Fruit fly (Drosophila melanogaster): ENCODE measurements around the gene LPCAT.

The LPCAT gene

dm6 chrX:9571208-9571607, 8.6 kb downstream of the LPCAT start, which contains the start of gene Cubn:
Cubn (minus strand) TSS chrX:9571308.
- no peak for TF ChIP-seq CG3032 (tag; optimal IDR thresholded peaks at IDR 0.05)
- no peak for TF ChIP-seq Sox15 (GFP tag; optimal IDR thresholded peaks at IDR 0.05)
- TF ChIP-seq CG34406 (GFP tag; optimal IDR thresholded peaks at IDR 0.05) = no peak
- no peak for TF ChIP-seq CG11294 (GFP tag; IDR thresholded peaks at IDR 0.05)
- TF ChIP-seq fd85E (GFP tag; optimal IDR thresholded peaks at IDR 0.05) = no peak
- no peak for TF ChIP-seq OdsH (GFP tag; optimal IDR thresholded peaks at IDR 0.05)
- TF ChIP-seq CG11762 (GFP tag; optimal IDR thresholded peaks at IDR 0.05; ENCODE audit: insufficient read depth) = no peak
- TF ChIP-seq Met (GFP tag; optimal IDR thresholded peaks at IDR 0.05) = no peak
- TF ChIP-seq achi (GFP tag; optimal IDR thresholded peaks at IDR 0.05) = no peak
- no peak for TF ChIP-seq salr (GFP tag; optimal IDR thresholded peaks at IDR 0.05)
- TF ChIP-seq Hr38 (GFP tag; optimal IDR thresholded peaks at IDR 0.05) = no peak
- no peak for TF ChIP-seq svp (GFP tag)
- TF ChIP-seq CG11902 (GFP tag; optimal IDR thresholded peaks at IDR 0.05) = no peak
- TF ChIP-seq CG6854 (GFP tag; optimal IDR thresholded peaks at IDR 0.05) = no peak
- TF ChIP-seq Lpt (GFP tag; optimal IDR thresholded peaks at IDR 0.05) = no peak
- TF ChIP-seq Sox14 (GFP tag; optimal IDR thresholded peaks at IDR 0.05) = no peak
- no peak for TF ChIP-seq CG6276 (GFP tag; optimal IDR thresholded peaks at IDR 0.05)
- TF ChIP-seq net (GFP tag; optimal IDR thresholded peaks at IDR 0.05) = no peak

- TF ChIP-seq CG11294 (GFP tag; IDR thresholded peaks at IDR 0.05) = no peak
- no peak for TF ChIP-seq esn (GFP tag; optimal IDR thresholded peaks at IDR 0.05)
- no peak for TF ChIP-seq Lpt (GFP tag; optimal IDR thresholded peaks at IDR 0.05)
- TF ChIP-seq lz (GFP tag; optimal IDR thresholded peaks at IDR 0.05) = no peak
- no peak for TF ChIP-seq Eip78C (GFP tag)
- TF ChIP-seq CG15336 (GFP tag; IDR thresholded peaks at IDR 0.05) = no peak
- no peak for TF ChIP-seq CG11762 (GFP tag; optimal IDR thresholded peaks at IDR 0.05; ENCODE audit: insufficient read depth)
- TF ChIP-seq CG3919 (GFP tag; optimal IDR thresholded peaks at IDR 0.05) = no peak
- no peak for TF ChIP-seq ss (GFP tag; optimal IDR thresholded peaks at IDR 0.05)
- TF ChIP-seq vri (GFP tag; optimal IDR thresholded peaks at IDR 0.05) = no peak
- TF ChIP-seq fkh (GFP tag; optimal IDR thresholded peaks at IDR 0.05) = no peak
- TF ChIP-seq fd59A (GFP tag; optimal IDR thresholded peaks at IDR 0.05) = no peak
- TF ChIP-seq Hr39 (GFP tag; optimal IDR thresholded peaks at IDR 0.05) = no peak
- no peak for TF ChIP-seq net (GFP tag; optimal IDR thresholded peaks at IDR 0.05)
- no peak for TF ChIP-seq Hr4 (GFP tag; optimal IDR thresholded peaks at IDR 0.05)
- TF ChIP-seq OdsH (GFP tag; optimal IDR thresholded peaks at IDR 0.05) = no peak
- no peak for TF ChIP-seq CG8319 (GFP tag; optimal IDR thresholded peaks at IDR 0.05)
- TF ChIP-seq Met (GFP tag; optimal IDR thresholded peaks at IDR 0.05) = no peak
- TF ChIP-seq Blimp-1 (GFP tag; optimal IDR thresholded peaks at IDR 0.05) = no peak
- no peak for TF ChIP-seq CG16779 (tag; optimal IDR thresholded peaks at IDR 0.05)
Observed at dm6 chrX:9556397-9556796, 23.4 kb downstream of the LPCAT start, which contains the start of gene CG15317. CG15317 (minus strand) TSS chrX:9556544.

- TF ChIP-seq CG3919 (GFP tag; optimal IDR thresholded peaks at IDR 0.05) (peak; percentile 88), CG11902 (GFP tag; optimal IDR thresholded peaks at IDR 0.05) (peak; percentile 58), CG3032 (tag; optimal IDR thresholded peaks at IDR 0.05) (peak; percentile 56), vri (GFP tag; optimal IDR thresholded peaks at IDR 0.05) (no peak), CG7368 (GFP tag; optimal IDR thresholded peaks at IDR 0.05) (peak; percentile 78), dsx (GFP tag; optimal IDR thresholded peaks at IDR 0.05; ENCODE audit: poor library complexity, severe bottlenecking) (peak; percentile 47), CG4318 (GFP tag; optimal IDR thresholded peaks at IDR 0.05) (no peak), svp (GFP tag) (no peak), CG8119 (GFP tag; IDR thresholded peaks at IDR 0.05) (peak; percentile 47; the same call in 2 of the 3 replicates), Eip75B (GFP tag; optimal IDR thresholded peaks at IDR 0.05) (peak; percentile 69), CG16779 (tag; optimal IDR thresholded peaks at IDR 0.05) (peak; percentile 85), CG11294 (GFP tag; IDR thresholded peaks at IDR 0.05) (peak; percentile 59), Hr39 (GFP tag; optimal IDR thresholded peaks at IDR 0.05) (peak; percentile 76), Ets21C (GFP tag; optimal IDR thresholded peaks at IDR 0.05) (peak; percentile 35), CG15336 (GFP tag; IDR thresholded peaks at IDR 0.05) (peak; percentile 41; the same call in 1 of the 2 replicates), CG8632 (GFP tag; optimal IDR thresholded peaks at IDR 0.05) (peak; percentile 63), Sox102F (GFP tag; optimal IDR thresholded peaks at IDR 0.05) (peak; percentile 83), fd59A (GFP tag; optimal IDR thresholded peaks at IDR 0.05) (peak; percentile 72), OdsH (GFP tag; optimal IDR thresholded peaks at IDR 0.05) (peak; percentile 74), dac (GFP tag; optimal IDR thresholded peaks at IDR 0.05) (peak; percentile 61), Hr4 (GFP tag; optimal IDR thresholded peaks at IDR 0.05) (peak; percentile 1), Hr38 (GFP tag; optimal IDR thresholded peaks at IDR 0.05) (no peak), Eip93F (GFP tag; optimal IDR thresholded peaks at IDR 0.05) (no peak), lz (GFP tag; optimal IDR thresholded peaks at IDR 0.05) (peak; percentile 89), achi (GFP tag; optimal IDR thresholded peaks at IDR 0.05) (peak; percentile 49), CG9139 (GFP tag; optimal IDR thresholded peaks at IDR 0.05) (peak; percentile 83), CG8319 (GFP tag; optimal IDR thresholded peaks at IDR 0.05) (peak; percentile 74), net (GFP tag; optimal IDR thresholded peaks at IDR 0.05) (peak; percentile 80), topi (GFP tag; optimal IDR thresholded peaks at IDR 0.05) (peak; percentile 89), CG10669 (GFP tag; optimal IDR thresholded peaks at IDR 0.05) (peak; percentile 79), salr (GFP tag; optimal IDR thresholded peaks at IDR 0.05) (peak; percentile 38 to 86)
Observed at dm6 chrX:9554346-9554808, 25.4 kb downstream of the LPCAT start, which contains the start of gene RpS28b. RpS28b (plus strand) TSS chrX:9554623.
